Worm (Caenorhabditis elegans): ENCODE data around the gene mdt-22.

Gene mdt-22

DNA sequence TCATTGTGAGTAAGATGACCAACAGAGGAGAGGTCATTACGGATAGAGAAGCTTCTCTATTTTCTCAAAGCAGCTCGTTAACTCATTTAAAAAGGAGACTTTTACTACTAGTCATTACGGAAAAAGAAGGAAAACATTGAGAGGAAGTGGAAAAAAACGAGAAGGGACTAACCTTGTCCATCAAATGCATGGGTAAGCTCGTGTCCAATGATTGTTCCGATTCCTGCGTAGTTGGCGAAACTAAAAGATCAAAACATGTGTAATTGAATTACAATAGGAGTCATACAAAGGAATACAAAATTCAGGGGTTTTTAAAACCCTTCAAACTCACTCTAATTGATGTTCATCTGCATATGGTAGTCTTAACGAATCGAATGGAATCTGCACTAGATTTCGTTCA, 16.0 kb upstream of the mdt-22 start:
- TF ChIP-seq unc-130 (tag; optimal IDR thresholded peaks at IDR 0.05) (no peak), tlp-1 (tag; optimal IDR thresholded peaks at IDR 0.05) (no peak), hlh-4 (tag; optimal IDR thresholded peaks at IDR 0.05) (no peak), lsy-2 (tag; optimal IDR thresholded peaks at IDR 0.05) (no peak), ces-1 (GFP tag; optimal IDR thresholded peaks at IDR 0.05) (no peak), ceh-63 (GFP tag; optimal IDR thresholded peaks at IDR 0.05) (no peak), nhr-76 (tag; optimal IDR thresholded peaks at IDR 0.05) (no peak), nhr-77 (tag; optimal IDR thresholded peaks at IDR 0.05) (no peak), unc-98 (GFP tag; IDR thresholded peaks at IDR 0.05) (no peak), snpc-4 (tag; optimal IDR thresholded peaks at IDR 0.05) (no peak), zip-4 (GFP tag; optimal IDR thresholded peaks at IDR 0.05) (no peak), swsn-7 (tag; optimal IDR thresholded peaks at IDR 0.05) (no peak), ama-1 (optimal IDR thresholded peaks at IDR 0.05) (no peak), ceh-88 (GFP tag; IDR thresholded peaks at IDR 0.05) (no peak), blmp-1 (tag; optimal IDR thresholded peaks at IDR 0.05) (no peak), ceh-90 (tag; optimal IDR thresholded peaks at IDR 0.05) (no peak), fkh-4 (tag; optimal IDR thresholded peaks at IDR 0.05; ENCODE audit: borderline replicate concordance) (no peak), C04F5.9 (tag; optimal IDR thresholded peaks at IDR 0.05) (no peak), unc-86 (tag; optimal IDR thresholded peaks at IDR 0.05) (no peak)

DNA sequence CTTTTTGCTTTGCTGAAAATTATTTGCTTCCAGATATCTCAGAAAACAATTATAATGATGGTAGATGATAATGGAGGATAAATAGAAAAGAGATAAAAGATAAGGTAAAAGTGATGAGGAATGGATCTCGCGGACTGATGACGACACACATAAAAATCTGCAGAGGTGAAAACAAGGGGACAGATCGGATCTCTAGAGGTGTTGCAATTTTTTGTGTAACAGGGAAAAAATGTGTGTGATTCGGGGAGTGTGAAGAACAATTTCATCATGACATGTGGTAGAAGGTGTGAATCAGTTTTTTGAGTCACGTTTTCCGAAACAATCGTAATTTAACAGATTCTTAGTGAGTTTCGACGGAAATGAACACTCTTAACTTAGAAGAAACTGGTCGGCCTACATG, 12.1 kb upstream of the mdt-22 start:
- TF ChIP-seq fkh-10 (GFP tag; optimal IDR thresholded peaks at IDR 0.05) (no peak), Y116A8C.19 (tag; optimal IDR thresholded peaks at IDR 0.05; ENCODE audit: borderline replicate concordance) (no peak), fkh-8 (tag; optimal IDR thresholded peaks at IDR 0.05) (no peak), nhr-28 (tag; optimal IDR thresholded peaks at IDR 0.05) (no peak), nhr-71 (tag; optimal IDR thresholded peaks at IDR 0.05) (peak; percentile 53), lin-14 (GFP tag; optimal IDR thresholded peaks at IDR 0.05) (peak; percentile 67), blmp-1 (tag; optimal IDR thresholded peaks at IDR 0.05) (peak; percentile 91), aly-2 (tag; optimal IDR thresholded peaks at IDR 0.05) (no peak), nhr-90 (tag; optimal IDR thresholded peaks at IDR 0.05; ENCODE audit: poor library complexity) (no peak), unc-130 (tag; optimal IDR thresholded peaks at IDR 0.05) (peak; percentile 45), elt-3 (tag; optimal IDR thresholded peaks at IDR 0.05) (peak in 1 of 6 experiments; percentile 29), rnt-1 (tag; optimal IDR thresholded peaks at IDR 0.05) (peak; percentile 44), nhr-20 (tag; optimal IDR thresholded peaks at IDR 0.05) (peak; percentile 2), ceh-63 (GFP tag; optimal IDR thresholded peaks at IDR 0.05) (no peak), nhr-237 (tag; optimal IDR thresholded peaks at IDR 0.05) (no peak), lsy-2 (tag; optimal IDR thresholded peaks at IDR 0.05) (peak in 1 of 2 experiments; percentile 1), snu-23 (GFP tag; optimal IDR thresholded peaks at IDR 0.05) (peak; percentile 29)

ce11 chrII:10294262-10294661, 6.8 kb upstream of the mdt-22 start:
- TF ChIP-seq fkh-8 (tag; optimal IDR thresholded peaks at IDR 0.05): no peak
- TF ChIP-seq fos-1 (tag; optimal IDR thresholded peaks at IDR 0.05): no peak
- no peak for TF ChIP-seq unc-62 (GFP tag; optimal IDR thresholded peaks at IDR 0.05)
- TF ChIP-seq skn-1 (tag; optimal IDR thresholded peaks at IDR 0.05): no peak
- TF ChIP-seq lin-39 (tag; optimal IDR thresholded peaks at IDR 0.05): no peak
- TF ChIP-seq lin-13 (GFP tag; optimal IDR thresholded peaks at IDR 0.05): no peak
- TF ChIP-seq mep-1 (tag; optimal IDR thresholded peaks at IDR 0.05): no peak
- TF ChIP-seq pax-3 (tag; optimal IDR thresholded peaks at IDR 0.05): no peak
- peak; percentile 50 for TF ChIP-seq lin-14 (GFP tag; optimal IDR thresholded peaks at IDR 0.05)
- peak in 2 of 6 experiments; percentile 59 to 92 for TF ChIP-seq elt-3 (tag; optimal IDR thresholded peaks at IDR 0.05)
- TF ChIP-seq unc-30 (tag; optimal IDR thresholded peaks at IDR 0.05): no peak
- no peak for TF ChIP-seq nhr-28 (tag; optimal IDR thresholded peaks at IDR 0.05)
- peak; percentile 58 for TF ChIP-seq nhr-90 (tag; optimal IDR thresholded peaks at IDR 0.05; ENCODE audit: poor library complexity)
- TF ChIP-seq nhr-11 (tag; optimal IDR thresholded peaks at IDR 0.05): no peak
- TF ChIP-seq tbx-2 (tag; optimal IDR thresholded peaks at IDR 0.05): peak; percentile 37
- TF ChIP-seq fkh-10 (GFP tag; optimal IDR thresholded peaks at IDR 0.05): no peak
- TF ChIP-seq nhr-84 (tag; optimal IDR thresholded peaks at IDR 0.05): no peak
- TF ChIP-seq ceh-82 (tag; optimal IDR thresholded peaks at IDR 0.05): no peak
- no peak for TF ChIP-seq elt-2 (tag; optimal IDR thresholded peaks at IDR 0.05)
- TF ChIP-seq lsy-2 (tag; optimal IDR thresholded peaks at IDR 0.05): peak in 1 of 2 experiments; percentile 43
- TF ChIP-seq efl-1 (optimal IDR thresholded peaks at IDR 0.05): no peak
- TF ChIP-seq efl-1 (GFP tag; optimal IDR thresholded peaks at IDR 0.05 in 1 of 2): no peak
- no peak for TF ChIP-seq nhr-12 (tag; optimal IDR thresholded peaks at IDR 0.05)
- peak; percentile 57 for TF ChIP-seq blmp-1 (tag; optimal IDR thresholded peaks at IDR 0.05)
- TF ChIP-seq vab-15 (tag; optimal IDR thresholded peaks at IDR 0.05): peak; percentile 23
- no peak for TF ChIP-seq tlp-1 (tag; optimal IDR thresholded peaks at IDR 0.05)
- peak; percentile 96 for TF ChIP-seq nhr-85 (tag)
- TF ChIP-seq mdl-1 (tag; optimal IDR thresholded peaks at IDR 0.05): peak in 1 of 2 experiments; percentile 48
- no peak for TF ChIP-seq swsn-7 (tag; optimal IDR thresholded peaks at IDR 0.05)
- peak; percentile 51 for TF ChIP-seq snu-23 (GFP tag; optimal IDR thresholded peaks at IDR 0.05)

Measured in whole organism, L1 larva.